Worm (Caenorhabditis elegans) whole organism, mixed stage, embryonic: Measurements from ENCODE around the gene T19H5.7.
"Not testable (repeated sequence)": the region's sequence is repeated elsewhere in the genome, so short reads cannot be mapped to it uniquely, and the experiment has no call there.

Experiments used
- M03D4.4 ChIP-seq: sonication (generic microtip); optimal IDR thresholded peaks from 2 replicates; lab custom pipeline; 2017; ENCODE audit warnings: mild to moderate bottlenecking, missing genetic modification characterization, missing compliant biosample characterization
- bed-3 ChIP-seq: fragments of 200-800 bp; sonication (Bioruptor generic); optimal IDR thresholded peaks from 3 replicates; lab custom pipeline; 2018; ENCODE audit warnings: mild to moderate bottlenecking, missing genetic modification characterization, moderate library complexity, missing compliant biosample characterization
- blmp-1 ChIP-seq: fragments of 150-350 bp; optimal IDR thresholded peaks from 2 replicates; lab custom pipeline; 2014; ENCODE audit warnings: missing biosample characterization, missing genetic modification characterization
- ceh-39 ChIP-seq: fragments of 150-350 bp; optimal IDR thresholded peaks from 2 replicates; lab custom pipeline; 2014; ENCODE audit warnings: missing biosample characterization, missing genetic modification characterization
- ceh-83 ChIP-seq: fragments of 200-800 bp; sonication (Bioruptor generic); optimal IDR thresholded peaks from 2 replicates; lab custom pipeline; 2018; ENCODE audit warnings: mild to moderate bottlenecking, missing genetic modification characterization, missing compliant biosample characterization
- ces-1 ChIP-seq: fragments of 150-350 bp; optimal IDR thresholded peaks from 2 replicates; lab custom pipeline; 2014; ENCODE audit warnings: missing biosample characterization, missing genetic modification reagents, missing genetic modification characterization
- cnd-1 ChIP-seq: fragments of 200-800 bp; sonication (Bioruptor generic); optimal IDR thresholded peaks from 2 replicates; lab custom pipeline; 2018; ENCODE audit warnings: mild to moderate bottlenecking, missing genetic modification characterization, missing compliant biosample characterization
- drap-1 ChIP-seq: fragments of 200-800 bp; sonication (Bioruptor generic); optimal IDR thresholded peaks from 3 replicates; lab custom pipeline; 2018; ENCODE audit warnings: mild to moderate bottlenecking, missing genetic modification characterization, missing compliant biosample characterization
- elt-1 ChIP-seq: sonication (generic microtip); optimal IDR thresholded peaks from 2 replicates; lab custom pipeline; 2017; ENCODE audit warnings: missing genetic modification characterization, mild to moderate bottlenecking, missing compliant biosample characterization, antibody characterized with exemption, moderate library complexity, borderline replicate concordance; ENCODE audit not compliant: insufficient read depth
- elt-3 ChIP-seq: fragments of 150-350 bp; optimal IDR thresholded peaks from 2 replicates; lab custom pipeline; 2014; ENCODE audit warnings: missing biosample characterization, missing genetic modification characterization
- flh-1 ChIP-seq: fragments of 200-800 bp; sonication (Bioruptor generic); optimal IDR thresholded peaks from 2 replicates; lab custom pipeline; 2018; ENCODE audit warnings: mild to moderate bottlenecking, missing genetic modification characterization, moderate library complexity, missing compliant biosample characterization
- ham-2 ChIP-seq: fragments of 200-800 bp; sonication (Bioruptor generic); optimal IDR thresholded peaks from 2 replicates; lab custom pipeline; 2018; ENCODE audit warnings: mild to moderate bottlenecking, missing genetic modification characterization, missing compliant biosample characterization
- hlh-1 ChIP-seq: fragments of 150-350 bp; optimal IDR thresholded peaks from 2 replicates; lab custom pipeline; 2014; ENCODE audit warnings: missing biosample characterization, missing genetic modification reagents, missing genetic modification characterization
- lin-32 ChIP-seq: fragments of 200-800 bp; sonication (Bioruptor generic); optimal IDR thresholded peaks from 2 replicates; lab custom pipeline; 2018; ENCODE audit warnings: mild to moderate bottlenecking, missing genetic modification characterization, missing compliant biosample characterization
- lsy-2 ChIP-seq: fragments of 150-350 bp; optimal IDR thresholded peaks from 2 replicates; lab custom pipeline; 2014; ENCODE audit warnings: missing biosample characterization, missing genetic modification characterization
- mab-5 ChIP-seq: fragments of 150-350 bp; optimal IDR thresholded peaks from 2 replicates; lab custom pipeline; 2014; ENCODE audit warnings: missing biosample characterization, missing genetic modification characterization
- mep-1 ChIP-seq: fragments of 150-350 bp; optimal IDR thresholded peaks from 2 replicates; lab custom pipeline; 2017; ENCODE audit warnings: missing biosample characterization, missing genetic modification reagents, missing genetic modification characterization, inconsistent platforms
- mls-2 ChIP-seq: sonication (generic microtip); optimal IDR thresholded peaks from 2 replicates; lab custom pipeline; 2016; ENCODE audit warnings: mild to moderate bottlenecking, missing genetic modification characterization, moderate library complexity, missing compliant biosample characterization
- nhr-12 ChIP-seq: fragments of 150-350 bp; optimal IDR thresholded peaks from 2 replicates; lab custom pipeline; 2014; ENCODE audit warnings: missing biosample characterization, missing genetic modification characterization
- nhr-2 ChIP-seq: fragments of 150-350 bp; optimal IDR thresholded peaks from 2 replicates; lab custom pipeline; 2014; ENCODE audit warnings: missing biosample characterization, missing genetic modification characterization
- nhr-237 ChIP-seq: fragments of 150-350 bp; optimal IDR thresholded peaks from 2 replicates; lab custom pipeline; 2014; ENCODE audit warnings: missing biosample characterization, missing genetic modification characterization
- nhr-28 ChIP-seq: fragments of 150-350 bp; optimal IDR thresholded peaks from 2 replicates; lab custom pipeline; 2014; ENCODE audit warnings: missing biosample characterization, missing genetic modification characterization
- nhr-76 ChIP-seq: sonication (generic microtip); optimal IDR thresholded peaks from 2 replicates; lab custom pipeline; 2017; ENCODE audit warnings: missing biosample characterization, missing genetic modification characterization
- pha-4 ChIP-seq: fragments of 150-350 bp; optimal IDR thresholded peaks from 2 replicates; lab custom pipeline; 2018; ENCODE audit warnings: missing biosample characterization, missing genetic modification reagents, missing genetic modification characterization
- sem-2 ChIP-seq: fragments of 200-800 bp; sonication (Bioruptor generic); optimal IDR thresholded peaks from 2 replicates; lab custom pipeline; 2018; ENCODE audit warnings: mild to moderate bottlenecking, missing genetic modification characterization, missing compliant biosample characterization
- snpc-4 ChIP-seq: fragments of 150-350 bp; optimal IDR thresholded peaks from 2 replicates; lab custom pipeline; 2014; ENCODE audit warnings: missing biosample characterization, missing genetic modification characterization
- tbx-8 ChIP-seq: fragments of 200-800 bp; sonication (Bioruptor generic); optimal IDR thresholded peaks from 2 replicates; lab custom pipeline; 2018; ENCODE audit warnings: mild to moderate bottlenecking, missing genetic modification characterization, moderate library complexity, missing compliant biosample characterization
- unc-120 ChIP-seq: sonication (generic microtip); optimal IDR thresholded peaks from 2 replicates; lab custom pipeline; 2017; ENCODE audit warnings: missing genetic modification characterization, missing compliant biosample characterization; ENCODE audit not compliant: poor library complexity, severe bottlenecking
- unc-39 ChIP-seq: fragments of 150-350 bp; optimal IDR thresholded peaks from 2 replicates; lab custom pipeline; 2014; ENCODE audit warnings: missing biosample characterization, missing genetic modification characterization
- unc-62 ChIP-seq: fragments of 150-350 bp; optimal IDR thresholded peaks from 2 replicates; lab custom pipeline; 2014; ENCODE audit warnings: missing biosample characterization, missing genetic modification reagents, missing genetic modification characterization
- zip-8 ChIP-seq: fragments of 150-350 bp; optimal IDR thresholded peaks from 2 replicates; lab custom pipeline; 2014; ENCODE audit warnings: missing biosample characterization, missing genetic modification characterization
- ztf-11 ChIP-seq: fragments of 150-350 bp; optimal IDR thresholded peaks from 2 replicates; lab custom pipeline; 2014; ENCODE audit warnings: missing biosample characterization, missing genetic modification characterization

Gene T19H5.7

DNA sequence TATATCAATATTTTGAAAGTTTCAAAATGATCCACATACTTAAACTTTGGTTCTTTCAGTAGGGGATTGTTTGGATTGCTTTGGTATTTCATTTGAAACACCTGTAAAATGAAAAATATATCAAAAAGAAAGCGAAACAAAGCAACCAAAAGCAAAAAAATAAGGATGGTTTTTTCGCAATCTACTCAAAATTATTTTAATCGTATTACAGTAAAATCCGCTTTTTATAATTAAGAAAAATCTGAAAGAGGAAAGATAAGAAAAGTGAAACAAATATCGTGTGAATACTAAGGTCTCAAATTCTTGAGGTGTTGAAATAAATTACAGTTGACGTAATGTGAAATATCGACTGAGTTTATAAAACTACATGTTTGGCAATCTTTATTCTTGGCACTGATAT lies 13.8 kb downstream of the T19H5.7 start, which contains the start of gene chil-22:
chil-22 (minus strand) TSS at position 101 of the 400 bp plus-strand sequence.
- TF ChIP-seq M03D4.4 (tag; lab: Kevin White, UChicago) (no peak), tbx-8 (GFP tag; lab: Kevin White, UChicago) (no peak), mep-1 (tag; lab: Kevin White, UChicago) (no peak), nhr-76 (tag; lab: Kevin White, UChicago) (no peak), pha-4 (tag; lab: Kevin White, UChicago) (no peak), lsy-2 (tag; lab: Kevin White, UChicago) (no peak)

DNA sequence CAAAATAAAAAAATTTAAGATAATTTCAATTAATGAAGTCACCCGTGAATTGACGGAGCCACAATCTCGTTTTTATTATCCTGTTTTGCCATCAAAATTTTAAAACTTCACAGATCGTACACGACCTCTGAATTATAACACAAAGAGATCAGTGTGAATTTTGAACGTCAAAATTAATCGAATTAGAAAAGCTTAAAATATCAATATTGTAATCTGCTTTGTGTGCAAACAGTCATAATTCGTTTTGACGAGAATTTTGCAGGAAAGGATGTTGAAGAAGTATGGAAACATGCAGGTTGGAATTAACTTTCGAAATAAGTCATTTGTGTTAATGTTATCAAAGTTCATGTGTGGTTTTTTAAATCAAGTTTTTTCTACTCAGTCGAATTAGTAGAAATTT lies 18.0 kb downstream of the T19H5.7 start, which contains the start of gene chil-21:
chil-21 (minus strand) TSS at position 101 of the 400 bp plus-strand sequence.
- not testable (repeated sequence) for TF ChIP-seq nhr-28 (tag; lab: Kevin White, UChicago); ham-2 (GFP tag; lab: Kevin White, UChicago); snpc-4 (tag; lab: Kevin White, UChicago)

DNA sequence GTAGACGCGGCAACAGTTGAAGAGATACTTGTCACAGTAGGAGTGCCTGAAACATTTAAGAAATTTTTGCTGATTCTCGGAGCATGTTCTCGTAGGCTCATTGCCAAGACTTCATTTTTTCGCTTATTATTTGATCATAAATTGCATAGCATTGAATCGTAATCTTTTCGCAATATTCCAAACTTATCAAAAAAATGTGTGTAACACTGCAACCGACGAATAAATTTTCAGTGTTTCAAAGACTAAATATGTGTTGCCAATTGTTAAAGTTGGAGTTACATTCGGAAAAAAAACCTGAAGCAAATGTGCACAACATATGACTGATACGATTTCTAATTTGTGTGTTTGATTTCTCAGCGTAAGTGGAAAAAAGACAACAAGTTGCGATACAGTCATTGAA lies 20.4 kb downstream of the T19H5.7 start, which contains the start of gene R09D1.14:
R09D1.14 (minus strand) TSS at position 101 of the 400 bp plus-strand sequence.
- TF ChIP-seq mep-1, snpc-4, nhr-28 (tag; lab: Kevin White, UChicago): not testable (repeated sequence)

DNA sequence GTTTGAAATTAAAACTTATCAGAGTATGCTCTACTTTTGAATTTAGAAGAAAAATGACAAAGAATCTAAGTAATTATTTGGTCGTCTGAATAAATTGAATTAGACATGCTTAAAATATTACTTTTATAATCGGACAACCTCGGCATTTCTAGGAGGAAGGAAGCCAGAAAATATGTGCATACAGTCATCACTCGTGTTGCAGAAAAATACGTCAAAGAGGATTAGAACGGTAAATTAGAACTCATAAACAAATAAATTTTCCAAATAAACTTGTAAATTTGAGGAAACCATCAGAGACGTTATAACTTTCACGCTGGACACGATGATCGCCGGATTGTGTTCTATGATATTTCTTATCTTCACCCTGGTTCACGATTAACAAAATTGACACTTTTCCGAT lies 25.6 kb downstream of the T19H5.7 start, which contains the start of gene chil-19:
chil-19 (minus strand) TSS at position 101 of the 400 bp plus-strand sequence.
- TF ChIP-seq lsy-2 (tag; lab: Kevin White, UChicago) = no peak
- no peak for TF ChIP-seq hlh-1 (tag; lab: Kevin White, UChicago)
- TF ChIP-seq ces-1 = no peak
- no peak for TF ChIP-seq drap-1
- no peak for TF ChIP-seq nhr-237 (tag; lab: Kevin White, UChicago)
- no peak for TF ChIP-seq M03D4.4 (tag; lab: Kevin White, UChicago)
- TF ChIP-seq elt-1 (tag; lab: Kevin White, UChicago) = no peak
- TF ChIP-seq nhr-2 (tag; lab: Kevin White, UChicago) = no peak
- no peak for TF ChIP-seq unc-120
- no peak for TF ChIP-seq lin-32 (GFP tag; lab: Kevin White, UChicago)

DNA sequence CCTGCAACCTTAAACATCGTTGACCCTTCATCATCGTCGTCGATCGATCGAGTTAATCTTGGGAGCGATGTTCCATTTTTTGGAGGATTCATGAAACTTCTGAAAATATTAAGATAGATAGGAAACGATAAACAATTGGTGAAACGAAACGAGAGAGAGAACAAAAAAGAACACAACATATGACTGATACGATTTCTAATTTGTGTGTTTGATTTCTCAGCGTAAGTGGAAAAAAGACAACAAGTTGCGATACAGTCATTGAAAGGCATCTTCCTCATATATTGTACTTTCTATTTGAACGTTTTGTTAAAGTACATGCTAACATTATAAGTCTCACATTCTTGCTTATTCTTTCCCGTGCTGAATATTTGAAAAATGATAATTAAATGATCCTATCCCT lies 27.7 kb downstream of the T19H5.7 start, which contains the start of gene R09D1.12:
R09D1.12 (minus strand) TSS at position 101 of the 400 bp plus-strand sequence.
- TF ChIP-seq pha-4 (tag; lab: Kevin White, UChicago); ztf-11; blmp-1 (tag; lab: Kevin White, UChicago): not testable (repeated sequence)

DNA sequence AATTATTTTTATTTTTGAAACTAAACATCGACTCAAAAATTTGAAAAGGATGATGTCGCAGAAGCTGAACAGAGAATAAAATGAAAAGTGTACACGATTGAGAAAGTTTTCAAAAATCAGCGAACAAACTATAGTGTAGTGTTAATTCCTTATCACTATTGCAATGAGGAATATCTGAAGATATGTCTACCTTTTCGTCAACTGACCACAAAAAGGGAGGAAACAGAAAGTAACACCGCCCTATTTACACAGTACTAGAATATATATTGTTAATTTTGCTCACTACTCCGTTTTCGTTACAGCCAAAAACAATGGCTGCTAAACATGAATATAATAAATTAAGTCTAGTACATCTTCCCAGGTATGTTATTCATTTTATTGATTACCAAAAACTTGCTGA lies 31.9 kb downstream of the T19H5.7 start, which contains the start of gene chil-18:
chil-18 (plus strand) TSS at position 301 of the 400 bp plus-strand sequence.
- TF ChIP-seq ztf-11 = no peak
- no peak for TF ChIP-seq bed-3
- no peak for TF ChIP-seq blmp-1 (tag; lab: Kevin White, UChicago)
- TF ChIP-seq ceh-83 = no peak
- TF ChIP-seq drap-1 = no peak
- no peak for TF ChIP-seq unc-120
- no peak for TF ChIP-seq ceh-39 (tag; lab: Kevin White, UChicago)
- TF ChIP-seq elt-1 (tag; lab: Kevin White, UChicago) = no peak
- TF ChIP-seq sem-2 (GFP tag; lab: Kevin White, UChicago) = no peak
- no peak for TF ChIP-seq M03D4.4 (tag; lab: Kevin White, UChicago)
- no peak for TF ChIP-seq snpc-4 (tag; lab: Kevin White, UChicago)
- no peak for TF ChIP-seq flh-1
- no peak for TF ChIP-seq nhr-28 (tag; lab: Kevin White, UChicago)
- no peak for TF ChIP-seq ces-1
- no peak for TF ChIP-seq unc-39 (tag; lab: Kevin White, UChicago)
- no peak for TF ChIP-seq lin-32 (GFP tag; lab: Kevin White, UChicago)
- no peak for TF ChIP-seq ham-2 (GFP tag; lab: Kevin White, UChicago)

DNA sequence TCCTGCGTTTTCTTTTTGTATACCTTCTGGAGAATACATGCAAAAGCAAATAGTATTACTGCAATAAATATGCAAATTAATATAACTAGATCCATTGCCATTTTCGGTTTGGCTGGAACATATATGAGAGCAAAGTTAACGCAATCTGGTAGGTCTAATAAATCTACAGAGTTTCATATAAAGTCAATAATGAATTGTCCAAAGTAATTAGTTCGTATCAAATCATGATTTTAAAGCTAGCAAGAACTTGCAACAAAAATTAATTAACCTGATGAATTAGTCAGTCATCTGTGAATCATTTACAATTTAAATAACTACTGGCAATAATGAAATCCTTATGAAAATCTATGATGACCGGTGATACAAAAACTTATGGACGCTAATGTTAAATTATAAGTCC lies 34.5 kb downstream of the T19H5.7 start, which contains the start of gene R09D1.13:
R09D1.13 (minus strand) TSS at position 101 of the 400 bp plus-strand sequence.
- TF ChIP-seq ceh-39 (tag; lab: Kevin White, UChicago) (no peak), zip-8 (tag; lab: Kevin White, UChicago) (no peak), pha-4 (tag; lab: Kevin White, UChicago) (no peak), nhr-12 (tag; lab: Kevin White, UChicago) (no peak), mab-5 (tag; lab: Kevin White, UChicago) (no peak), mls-2 (tag; lab: Kevin White, UChicago) (no peak), ceh-83 (no peak), M03D4.4 (tag; lab: Kevin White, UChicago) (no peak), unc-62 (GFP tag; lab: Kevin White, UChicago) (no peak), bed-3 (no peak), ces-1 (no peak), elt-1 (tag; lab: Kevin White, UChicago) (no peak), hlh-1 (tag; lab: Kevin White, UChicago) (no peak), ztf-11 (no peak), elt-3 (tag; lab: Kevin White, UChicago) (no peak), lin-32 (GFP tag; lab: Kevin White, UChicago) (no peak), nhr-28 (tag; lab: Kevin White, UChicago) (no peak), cnd-1 (tag; lab: Kevin White, UChicago) (no peak), drap-1 (no peak), tbx-8 (GFP tag; lab: Kevin White, UChicago) (no peak)
